Fruit fly (Drosophila melanogaster): ENCODE data around the gene bun.

bun gene

dm6 chr2L:12465164-12466011 lies 81.0 kb downstream of the bun start:
- TF ChIP-seq CG10348 (GFP tag; IDR thresholded peaks at IDR 0.05): no peak
- TF ChIP-seq Snoo (tag; optimal IDR thresholded peaks at IDR 0.05): no peak
- TF ChIP-seq CG9948 (tag; optimal IDR thresholded peaks at IDR 0.05): no peak
- no peak for TF ChIP-seq CG8301 (tag; optimal IDR thresholded peaks at IDR 0.05)
- TF ChIP-seq Pif1B (GFP tag; optimal IDR thresholded peaks at IDR 0.05): no peak
- TF ChIP-seq D1 (tag; optimal IDR thresholded peaks at IDR 0.05): no peak
- TF ChIP-seq rn (GFP tag; IDR thresholded peaks at IDR 0.05): no peak
- no peak for TF ChIP-seq CG4496 (GFP tag; IDR thresholded peaks at IDR 0.05)
- TF ChIP-seq CG12605 (GFP tag; IDR thresholded peaks at IDR 0.05): no peak
- no peak for TF ChIP-seq CG14655 (GFP tag; optimal IDR thresholded peaks at IDR 0.05)
- no peak for TF ChIP-seq gl (tag; optimal IDR thresholded peaks at IDR 0.05)
- no peak for TF ChIP-seq Ets98B (GFP tag; IDR thresholded peaks at IDR 0.05)
- TF ChIP-seq CG32121 (GFP tag; IDR thresholded peaks at IDR 0.05): no peak

DNA sequence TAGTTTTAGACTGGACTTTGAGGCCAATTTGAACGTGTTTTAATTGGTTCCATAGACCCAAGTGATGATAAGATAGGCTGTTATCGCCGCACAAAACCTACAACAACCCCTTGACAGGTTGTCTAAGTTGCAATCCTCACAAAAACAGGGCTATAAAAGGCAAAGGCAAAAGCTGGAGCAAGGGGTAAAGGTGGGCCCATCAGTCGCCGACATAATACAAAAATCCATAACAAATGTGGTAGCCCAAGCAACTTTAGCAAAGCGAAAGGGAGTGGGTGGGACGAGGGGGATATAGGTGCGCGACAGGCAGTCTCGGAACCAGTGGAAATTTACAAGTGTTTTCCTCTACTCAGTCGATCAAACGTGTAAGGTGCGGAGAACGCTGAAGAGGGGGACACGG lies 82.3 kb downstream of the bun start:
- TF ChIP-seq gl (tag; optimal IDR thresholded peaks at IDR 0.05): no peak
- no peak for TF ChIP-seq CG8301 (tag; optimal IDR thresholded peaks at IDR 0.05)
- no peak for TF ChIP-seq EcR (GFP tag; optimal IDR thresholded peaks at IDR 0.05)
- TF ChIP-seq CG12605 (GFP tag; IDR thresholded peaks at IDR 0.05): no peak
- TF ChIP-seq CG8159 (tag; optimal IDR thresholded peaks at IDR 0.05): no peak
- TF ChIP-seq CG13204 (GFP tag; optimal IDR thresholded peaks at IDR 0.05): no peak
- TF ChIP-seq CG10348 (GFP tag; IDR thresholded peaks at IDR 0.05): no peak
- TF ChIP-seq Ets98B (GFP tag; IDR thresholded peaks at IDR 0.05): no peak
- TF ChIP-seq fd96Ca (GFP tag; IDR thresholded peaks at IDR 0.05): no peak
- TF ChIP-seq CG9948 (tag; optimal IDR thresholded peaks at IDR 0.05): no peak
- TF ChIP-seq CG14655 (GFP tag; optimal IDR thresholded peaks at IDR 0.05): no peak
- TF ChIP-seq rn (GFP tag; IDR thresholded peaks at IDR 0.05): no peak
- no peak for TF ChIP-seq CG17806 (tag; optimal IDR thresholded peaks at IDR 0.05)
- TF ChIP-seq Pif1A (GFP tag; optimal IDR thresholded peaks at IDR 0.05): no peak
- TF ChIP-seq CG4496 (GFP tag; IDR thresholded peaks at IDR 0.05): no peak
- no peak for TF ChIP-seq D1 (tag; optimal IDR thresholded peaks at IDR 0.05)
- no peak for TF ChIP-seq CG32121 (GFP tag; IDR thresholded peaks at IDR 0.05)
- TF ChIP-seq CG15710 (tag; optimal IDR thresholded peaks at IDR 0.05): no peak
- no peak for TF ChIP-seq Pif1B (GFP tag; optimal IDR thresholded peaks at IDR 0.05)

- TF ChIP-seq CG9948 (tag; optimal IDR thresholded peaks at IDR 0.05): no peak
- no peak for TF ChIP-seq CG14655 (GFP tag; optimal IDR thresholded peaks at IDR 0.05)
- TF ChIP-seq Snoo (tag; optimal IDR thresholded peaks at IDR 0.05): no peak
- TF ChIP-seq CG12605 (GFP tag; IDR thresholded peaks at IDR 0.05): no peak
- TF ChIP-seq CG13204 (GFP tag; optimal IDR thresholded peaks at IDR 0.05): no peak
These were observed 83.4 kb downstream of the bun start for dm6 chr2L:12463037-12463436.

DNA sequence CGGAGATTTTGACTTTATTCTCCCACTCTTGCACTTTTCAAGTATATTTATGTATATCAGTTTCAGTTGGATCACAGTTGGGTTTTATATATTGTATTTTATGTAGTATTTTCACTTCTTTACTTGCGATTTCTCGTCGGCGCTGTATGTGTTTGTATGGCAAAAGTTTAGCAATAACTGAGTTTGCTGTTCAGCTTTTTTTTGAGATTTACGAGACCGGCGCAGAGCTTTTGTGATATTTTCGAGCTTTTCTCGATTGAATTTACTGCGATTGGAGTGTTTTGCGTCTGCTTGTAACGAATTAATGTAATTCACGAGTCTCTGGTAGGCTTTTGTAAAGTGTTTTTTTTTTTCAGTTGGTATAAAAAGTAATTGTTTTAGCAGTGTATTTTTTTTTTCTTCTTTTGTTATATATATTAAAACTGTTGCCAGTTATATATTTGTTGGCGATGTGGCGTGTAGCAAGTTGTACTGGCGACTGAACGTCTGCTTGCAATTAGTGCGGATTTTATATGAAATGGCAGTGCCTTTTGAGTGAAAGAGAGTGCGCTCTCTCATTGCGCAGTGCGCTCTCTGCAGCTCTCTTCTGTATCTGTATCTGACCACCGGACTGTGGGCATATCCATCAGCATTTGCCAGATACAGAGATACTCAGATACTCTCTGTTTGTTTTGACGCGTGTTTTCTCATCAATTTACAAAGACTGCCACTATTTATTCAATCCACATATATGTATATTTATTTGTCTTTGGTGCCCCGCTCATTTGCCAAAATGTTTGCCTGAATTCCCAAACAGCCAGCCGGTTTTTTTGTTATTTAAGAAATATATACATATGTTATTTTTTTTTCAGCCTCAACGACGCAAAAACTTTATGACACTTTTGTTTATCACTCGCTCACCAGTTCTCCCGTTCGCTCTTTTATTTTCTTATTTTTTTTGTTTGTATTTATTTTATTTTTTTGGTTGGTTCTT lies 85.4 kb downstream of the bun start:
- peak; percentile 68 for TF ChIP-seq CG32121 (GFP tag; IDR thresholded peaks at IDR 0.05)
- TF ChIP-seq EcR (GFP tag; optimal IDR thresholded peaks at IDR 0.05): peak; percentile 62
- TF ChIP-seq gl (tag; optimal IDR thresholded peaks at IDR 0.05): peak; percentile 65
- TF ChIP-seq CG34367 (tag; optimal IDR thresholded peaks at IDR 0.05): peak; percentile 55
- TF ChIP-seq Ets98B (GFP tag; IDR thresholded peaks at IDR 0.05): peak; percentile 74
- TF ChIP-seq D1 (tag; optimal IDR thresholded peaks at IDR 0.05): peak; percentile 20
- peak; percentile 21 for TF ChIP-seq CG15710 (tag; optimal IDR thresholded peaks at IDR 0.05)
- peak; percentile 77 for TF ChIP-seq Pif1B (GFP tag; optimal IDR thresholded peaks at IDR 0.05)
- peak; percentile 79 for TF ChIP-seq CG12605 (GFP tag; IDR thresholded peaks at IDR 0.05)
- peak; percentile 58 for TF ChIP-seq Snoo (tag; optimal IDR thresholded peaks at IDR 0.05)
- peak; percentile 30 for TF ChIP-seq CG8159 (tag; optimal IDR thresholded peaks at IDR 0.05)
- TF ChIP-seq CG9948 (tag; optimal IDR thresholded peaks at IDR 0.05): peak; percentile 9
- 0 out of 2 replicates have a peak, but pooled peaks have one; percentile 23 for TF ChIP-seq rn (GFP tag; IDR thresholded peaks at IDR 0.05)
- no peak; the same call in 1 of the 3 replicates for TF ChIP-seq fd96Ca (GFP tag; IDR thresholded peaks at IDR 0.05)
- TF ChIP-seq CG8301 (tag; optimal IDR thresholded peaks at IDR 0.05): peak; percentile 28
- TF ChIP-seq CG13204 (GFP tag; optimal IDR thresholded peaks at IDR 0.05): peak; percentile 27
- peak; percentile 28 for TF ChIP-seq CG17806 (tag; optimal IDR thresholded peaks at IDR 0.05)
- TF ChIP-seq Pif1A (GFP tag; optimal IDR thresholded peaks at IDR 0.05): peak; percentile 65
- no peak for TF ChIP-seq CG10348 (GFP tag; IDR thresholded peaks at IDR 0.05)
- TF ChIP-seq CG4496 (GFP tag; IDR thresholded peaks at IDR 0.05): peak; percentile 69; the same call in 2 of the 3 replicates
- peak; percentile 31 for TF ChIP-seq CG14655 (GFP tag; optimal IDR thresholded peaks at IDR 0.05)

dm6 chr2L:12459841-12460240 lies 86.6 kb downstream of the bun start:
- no peak for TF ChIP-seq CG8159 (tag; optimal IDR thresholded peaks at IDR 0.05)
- no peak for TF ChIP-seq Pif1A (GFP tag; optimal IDR thresholded peaks at IDR 0.05)
- TF ChIP-seq CG10348 (GFP tag; IDR thresholded peaks at IDR 0.05): no peak
- no peak for TF ChIP-seq gl (tag; optimal IDR thresholded peaks at IDR 0.05)
